Fruit fly (Drosophila melanogaster): ENCODE results near the gene Tpi.
A peak's percentile ranks its signal among the peaks of the same experiment; 100 is the strongest.

Tpi gene

DNA sequence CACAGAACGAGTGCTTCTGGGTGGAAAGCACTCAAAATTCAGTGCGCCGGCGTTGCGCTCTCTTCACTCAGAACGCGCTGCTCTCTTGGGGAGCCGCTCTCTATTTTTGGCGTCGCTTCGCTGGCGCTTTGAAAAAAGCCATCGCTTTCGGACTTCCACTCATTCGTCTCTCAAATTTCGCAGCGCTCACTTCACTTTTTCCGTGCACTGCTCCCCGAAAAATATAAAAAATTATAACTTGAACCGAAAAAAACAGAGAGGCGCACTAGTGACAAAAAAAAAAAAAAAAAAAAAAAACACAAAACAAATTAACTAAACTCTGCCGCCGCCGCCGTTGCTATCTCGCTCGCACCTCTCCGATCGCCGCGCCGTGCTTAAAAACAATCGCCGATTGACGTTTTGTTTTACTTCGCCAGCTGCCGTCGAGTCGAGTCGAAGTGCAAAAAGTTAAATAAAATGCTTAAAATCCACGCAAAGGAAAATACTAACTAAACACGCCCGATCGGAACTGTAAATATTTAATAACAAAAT is 35.0 kb downstream of the Tpi start (continued):
- TF ChIP-seq vvl (GFP tag; IDR thresholded peaks at IDR 0.05) (peak; percentile 11; the same call in 1 of the 2 replicates), CG13287 (GFP tag; IDR thresholded peaks at IDR 0.05; ENCODE audit: partially characterized antibody) (peak; percentile 76), CG9609 (GFP tag; optimal IDR thresholded peaks at IDR 0.05) (no peak), nerfin-2 (GFP tag; IDR thresholded peaks at IDR 0.05; ENCODE audit: partially characterized antibody) (no peak; the same call in 1 of the 2 replicates), CG10543 (GFP tag; optimal IDR thresholded peaks at IDR 0.05) (peak; percentile 30), CG6254 (GFP tag; optimal IDR thresholded peaks at IDR 0.05) (no peak), CG4730 (GFP tag; IDR thresholded peaks at IDR 0.05) (no peak), Med (GFP tag) (peak; percentile 58), D (optimal IDR thresholded peaks at IDR 0.05) (no peak), D (GFP tag; optimal IDR thresholded peaks at IDR 0.05) (no peak), Dll (GFP tag; IDR thresholded peaks at IDR 0.05; ENCODE audit: partially characterized antibody) (peak; percentile 46; the same call in 2 of the 4 replicates), lilli (GFP tag; optimal IDR thresholded peaks at IDR 0.05) (no peak), p53 (GFP tag; optimal IDR thresholded peaks at IDR 0.05) (no peak), slp2 (GFP tag; optimal IDR thresholded peaks at IDR 0.05) (no peak), CG13296 (GFP tag; optimal IDR thresholded peaks at IDR 0.05) (no peak), CG32772 (GFP tag; IDR thresholded peaks at IDR 0.05) (peak; percentile 74), nom (GFP tag; optimal IDR thresholded peaks at IDR 0.05) (peak; percentile 58), CG17385 (GFP tag; optimal IDR thresholded peaks at IDR 0.05) (peak; percentile 7), bcd (GFP tag; optimal IDR thresholded peaks at IDR 0.05) (no peak), Drgx (GFP tag; IDR thresholded peaks at IDR 0.05) (peak; percentile 77), CG8281 (tag; optimal IDR thresholded peaks at IDR 0.05) (no peak), Scr (GFP tag; IDR thresholded peaks at IDR 0.05; ENCODE audit: partially characterized antibody) (peak; percentile 34; the same call in 1 of the 2 replicates), Trl (optimal IDR thresholded peaks at IDR 0.05) (peak; percentile 89 to 96), Trl (GFP tag; optimal IDR thresholded peaks at IDR 0.05) (peak; percentile 33), ato (GFP tag; IDR thresholded peaks at IDR 0.05; ENCODE audit: partially characterized antibody) (peak; percentile 36; the same call in 1 of the 2 replicates), CG5953 (GFP tag; IDR thresholded peaks at IDR 0.05) (no peak), CG17186 (GFP tag; optimal IDR thresholded peaks at IDR 0.05) (no peak), al (GFP tag; IDR thresholded peaks at IDR 0.05) (no peak), CG1233 (GFP tag; optimal IDR thresholded peaks at IDR 0.05) (no peak), CG3163 (GFP tag; optimal IDR thresholded peaks at IDR 0.05) (peak; percentile 5), cad (GFP tag; optimal IDR thresholded peaks at IDR 0.05) (no peak), CG10462 (GFP tag; optimal IDR thresholded peaks at IDR 0.05) (no peak), unc-4 (GFP tag; IDR thresholded peaks at IDR 0.05; ENCODE audit: partially characterized antibody) (peak; percentile 63), fd96Cb (tag; optimal IDR thresholded peaks at IDR 0.05) (no peak), corto (GFP tag; optimal IDR thresholded peaks at IDR 0.05) (peak; percentile 9), sna (GFP tag; IDR thresholded peaks at IDR 0.05; ENCODE audit: partially characterized antibody) (peak; percentile 72), cg (GFP tag; optimal IDR thresholded peaks at IDR 0.05) (no peak), CG14860 (GFP tag; IDR thresholded peaks at IDR 0.05; ENCODE audit: partially characterized antibody) (0 out of 3 replicates have a peak, but pooled peaks have one; percentile 24), lola (GFP tag; optimal IDR thresholded peaks at IDR 0.05) (no peak), sob (GFP tag; IDR thresholded peaks at IDR 0.05) (peak; percentile 21; the same call in 1 of the 2 replicates), Adf1 (GFP tag; IDR thresholded peaks at IDR 0.05) (peak; percentile 80), Dp (GFP tag; optimal IDR thresholded peaks at IDR 0.05) (no peak), NK7.1 (GFP tag; optimal IDR thresholded peaks at IDR 0.05) (no peak), hkb (optimal IDR thresholded peaks at IDR 0.05) (no peak), hkb (GFP tag; IDR thresholded peaks at IDR 0.05) (peak; percentile 8; the same call in 1 of the 2 replicates), crol (GFP tag; IDR thresholded peaks at IDR 0.05) (0 out of 2 replicates have a peak, but pooled peaks have one; percentile 28), CG12942 (GFP tag; optimal IDR thresholded peaks at IDR 0.05) (no peak), H2.0 (GFP tag; IDR thresholded peaks at IDR 0.05) (no peak), CG12391 (tag; optimal IDR thresholded peaks at IDR 0.05) (no peak), dysf (GFP tag; IDR thresholded peaks at IDR 0.05) (no peak)
